Fruit fly (Drosophila melanogaster) whole organism, wandering third instar larva: ENCODE data around the gene CG3662.

ENCODE experiments used
- Abd-B ChIP-seq: fragments of >200 bp; optimal IDR thresholded peaks from 2 replicates; lab custom pipeline; 2017; ENCODE audit warnings: missing biosample characterization, missing genetic modification characterization
- CG9705 ChIP-seq: fragments of 200-800 bp; sonication (Bioruptor generic); optimal IDR thresholded peaks from 2 replicates; lab custom pipeline; 2018; ENCODE audit warnings: missing biosample characterization, mild to moderate bottlenecking, missing genetic modification characterization
- CrebA ChIP-seq: fragments of 200-800 bp; sonication (Bioruptor generic); optimal IDR thresholded peaks from 2 replicates; lab custom pipeline; 2016; ENCODE audit warnings: missing biosample characterization, mild to moderate bottlenecking, missing genetic modification characterization, borderline replicate concordance
- Dfd ChIP-seq: fragments of >200 bp; optimal IDR thresholded peaks from 2 replicates; lab custom pipeline; 2017; ENCODE audit warnings: missing biosample characterization, missing genetic modification characterization
- Dif ChIP-seq: fragments of 200-275, 200-300 bp; sonication (Bioruptor generic); optimal IDR thresholded peaks from 2 replicates; lab custom pipeline; 2018; ENCODE audit warnings: missing biosample characterization, missing genetic modification characterization; ENCODE audit not compliant: partially characterized antibody
- GATAd ChIP-seq: sonication (Bioruptor generic); optimal IDR thresholded peaks from 2 replicates; lab custom pipeline; 2016; ENCODE audit warnings: missing biosample characterization, missing genetic modification characterization
- HLH106 ChIP-seq: fragments of 200-800 bp; optimal IDR thresholded peaks from 3 replicates; lab custom pipeline; 2019; ENCODE audit warnings: missing biosample characterization, mild to moderate bottlenecking, missing genetic modification characterization, moderate library complexity
- Hnf4 ChIP-seq: fragments of 200-800 bp; sonication (Bioruptor generic); optimal IDR thresholded peaks from 2 replicates; lab custom pipeline; 2016; ENCODE audit warnings: missing biosample characterization, mild to moderate bottlenecking, missing genetic modification characterization
- Hr78 ChIP-seq: fragments of >200 bp; optimal IDR thresholded peaks from 2 replicates; lab custom pipeline; 2017; ENCODE audit warnings: missing biosample characterization, missing genetic modification characterization
- Hr83 ChIP-seq: fragments of 200-300 bp; sonication (Bioruptor generic); optimal IDR thresholded peaks from 2 replicates; lab custom pipeline; 2016; ENCODE audit warnings: missing biosample characterization, mild to moderate bottlenecking, missing genetic modification characterization, moderate library complexity; ENCODE audit not compliant: poor library complexity, severe bottlenecking
- Myc ChIP-seq: fragments of >200 bp; optimal IDR thresholded peaks from 2 replicates; lab custom pipeline; 2017
- N ChIP-seq: fragments of >200 bp; optimal IDR thresholded peaks from 2 replicates; lab custom pipeline; 2018; ENCODE audit warnings: missing biosample characterization, missing external identifiers, missing genetic modification characterization
- OdsH ChIP-seq: fragments of 200-800 bp; sonication (Bioruptor generic); optimal IDR thresholded peaks from 2 replicates; lab custom pipeline; 2016; ENCODE audit warnings: missing biosample characterization, mild to moderate bottlenecking, missing genetic modification characterization
- Rel ChIP-seq, 2 experiments: fragments of 200-800 bp; sonication (Bioruptor generic) in 1 of 2; optimal IDR thresholded peaks; 2 replicates in 1 of 2; 3 replicates in 1 of 2; lab custom pipeline; 2016 to 2019; ENCODE audit warnings: mild to moderate bottlenecking in 2 of 2, missing biosample characterization in 2 of 2, missing genetic modification characterization in 2 of 2, moderate library complexity in 1 of 2
- Sp1 ChIP-seq: fragments of 200-800 bp; sonication (Bioruptor generic); optimal IDR thresholded peaks from 3 replicates; lab custom pipeline; 2019; ENCODE audit warnings: missing biosample characterization, mild to moderate bottlenecking, missing genetic modification characterization, moderate library complexity
- br ChIP-seq: fragments of 200-800 bp; sonication (Bioruptor generic); optimal IDR thresholded peaks from 2 replicates; lab custom pipeline; 2016; ENCODE audit warnings: missing biosample characterization, missing genetic modification characterization
- brk ChIP-seq: fragments of 200-800 bp; sonication (Bioruptor generic); optimal IDR thresholded peaks from 2 replicates; lab custom pipeline; 2016; ENCODE audit warnings: missing biosample characterization, mild to moderate bottlenecking, missing genetic modification characterization
- dl ChIP-seq, 2 experiments: fragments of 175-275, 200-275 bp in 1 of 2; fragments of 200-275 bp in 1 of 2; sonication (Bioruptor generic); optimal IDR thresholded peaks; lab custom pipeline; 2018; ENCODE audit warnings: mild to moderate bottlenecking in 2 of 2, missing biosample characterization in 2 of 2, missing genetic modification characterization in 2 of 2, moderate library complexity in 2 of 2; ENCODE audit not compliant: partially characterized antibody in 2 of 2, insufficient read depth in 1 of 2
- dmrt93B ChIP-seq: fragments of 200-800 bp; sonication (Bioruptor generic); optimal IDR thresholded peaks from 2 replicates; lab custom pipeline; 2018; ENCODE audit warnings: missing biosample characterization, mild to moderate bottlenecking, missing genetic modification characterization
- dsf ChIP-seq: sonication (Bioruptor generic); optimal IDR thresholded peaks from 2 replicates; lab custom pipeline; 2016; ENCODE audit warnings: missing biosample characterization, missing genetic modification characterization, borderline replicate concordance
- foxo ChIP-seq, 2 experiments: fragments of 200-800 bp; sonication (Bioruptor generic); optimal IDR thresholded peaks; 2 replicates in 1 of 2; 3 replicates in 1 of 2; lab custom pipeline; 2016 to 2017; ENCODE audit warnings: missing biosample characterization in 2 of 2, missing genetic modification characterization in 2 of 2
- fru ChIP-seq: fragments of 200-800 bp; sonication (Bioruptor generic); optimal IDR thresholded peaks from 3 replicates; lab custom pipeline; 2016; ENCODE audit warnings: missing biosample characterization, mild to moderate bottlenecking, missing genetic modification characterization
- jim ChIP-seq: fragments of 175-275, 200-325 bp; sonication (Bioruptor generic); optimal IDR thresholded peaks from 2 replicates; lab custom pipeline; 2016; ENCODE audit warnings: missing biosample characterization, mild to moderate bottlenecking, missing genetic modification characterization
- pan ChIP-seq: fragments of >200 bp; optimal IDR thresholded peaks from 2 replicates; lab custom pipeline; 2017
- psq ChIP-seq: fragments of 200-800 bp; sonication (Bioruptor generic); optimal IDR thresholded peaks from 3 replicates; lab custom pipeline; 2017; ENCODE audit warnings: missing biosample characterization, mild to moderate bottlenecking, missing genetic modification characterization, moderate library complexity
- rgr ChIP-seq: fragments of 200-800 bp; sonication (Bioruptor generic); optimal IDR thresholded peaks from 3 replicates; lab custom pipeline; 2016; ENCODE audit warnings: missing biosample characterization, mild to moderate bottlenecking, missing genetic modification characterization
- sage ChIP-seq: fragments of 200-800 bp; sonication (Bioruptor generic); optimal IDR thresholded peaks from 2 replicates; lab custom pipeline; 2016; ENCODE audit warnings: missing biosample characterization, mild to moderate bottlenecking, missing genetic modification characterization
- sv ChIP-seq: fragments of 200-800 bp; sonication (Bioruptor generic); optimal IDR thresholded peaks from 3 replicates; lab custom pipeline; 2016; ENCODE audit warnings: missing biosample characterization, missing genetic modification characterization
- tai ChIP-seq: sonication (Bioruptor generic); optimal IDR thresholded peaks from 2 replicates; lab custom pipeline; 2016; ENCODE audit warnings: missing biosample characterization, missing genetic modification characterization
- usp ChIP-seq: fragments of >200 bp; optimal IDR thresholded peaks from 2 replicates; lab custom pipeline; 2017; ENCODE audit warnings: missing biosample characterization, missing genetic modification characterization
- woc ChIP-seq: sonication (Bioruptor generic); optimal IDR thresholded peaks from 2 replicates; lab custom pipeline; 2016; ENCODE audit warnings: missing biosample characterization, mild to moderate bottlenecking, missing genetic modification characterization

The CG3662 gene

dm6 chr2L:780851-781250, 40.2 kb upstream of the CG3662 start:
- TF ChIP-seq dsf (GFP tag; lab: Kevin White, UChicago) (no peak), woc (GFP tag; lab: Kevin White, UChicago) (no peak), tai (GFP tag; lab: Kevin White, UChicago) (no peak), psq (GFP tag; lab: Kevin White, UChicago) (no peak)

- TF ChIP-seq psq (GFP tag; lab: Kevin White, UChicago) (no peak), br (GFP tag; lab: Kevin White, UChicago) (no peak), foxo (GFP tag; optimal IDR thresholded peaks at IDR 0.05; lab: Kevin White, UChicago) (no peak), Abd-B (GFP tag; lab: Kevin White, UChicago) (no peak), Hnf4 (GFP tag; lab: Kevin White, UChicago) (no peak), OdsH (GFP tag; lab: Kevin White, UChicago) (no peak), dl (GFP tag; optimal IDR thresholded peaks at IDR 0.05; lab: Kevin White, UChicago; ENCODE audit: insufficient read depth in 1 of 2, partially characterized antibody in 2 of 2) (no peak), pan (lab: Kevin White, UChicago) (no peak), CG9705 (no peak), Dfd (GFP tag; lab: Kevin White, UChicago) (no peak), GATAd (GFP tag; lab: Kevin White, UChicago) (no peak), N (GFP tag; lab: Kevin White, UChicago) (no peak), woc (GFP tag; lab: Kevin White, UChicago) (no peak), HLH106 (tag; lab: Kevin White, UChicago) (no peak)
These were observed 37.1 kb upstream of the CG3662 start, which contains the start of gene CG3544 for dm6 chr2L:784036-784435. CG3544 (plus strand) TSS chr2L:784336.

dm6 chr2L:789966-790365, 31.1 kb upstream of the CG3662 start:
- TF ChIP-seq brk (no peak), fru (GFP tag; lab: Kevin White, UChicago) (no peak), rgr (GFP tag; lab: Kevin White, UChicago) (no peak), CrebA (no peak)
- TF ChIP-seq, all 38 proteins: peak for 0

- TF ChIP-seq Dif (GFP tag; lab: Kevin White, UChicago), result no peak
- TF ChIP-seq jim (GFP tag; lab: Kevin White, UChicago), result no peak
- no peak for TF ChIP-seq usp (GFP tag; lab: Kevin White, UChicago)
- no peak for TF ChIP-seq N (GFP tag; lab: Kevin White, UChicago)
- no peak for TF ChIP-seq HLH106 (tag; lab: Kevin White, UChicago)
- no peak for TF ChIP-seq Hr83 (GFP tag; lab: Kevin White, UChicago)
- no peak for TF ChIP-seq sv (GFP tag; lab: Kevin White, UChicago)
- no peak for TF ChIP-seq CrebA
- no peak for TF ChIP-seq Hr78
These were observed 30.4 kb upstream of the CG3662 start, which contains the start of gene Pkg21D for dm6 chr2L:790698-791097. Pkg21D (minus strand) TSS chr2L:790798.

dm6 chr2L:810277-810676, 10.8 kb upstream of the CG3662 start, which contains the start of gene Nnf1b:
Nnf1b (plus strand) TSS chr2L:810577.
- no peak for TF ChIP-seq Hr78
- no peak for TF ChIP-seq fru (GFP tag; lab: Kevin White, UChicago)
- no peak for TF ChIP-seq Abd-B (GFP tag; lab: Kevin White, UChicago)
- TF ChIP-seq Myc (lab: Kevin White, UChicago), result no peak
- TF ChIP-seq Hnf4 (GFP tag; lab: Kevin White, UChicago), result no peak
- TF ChIP-seq N (GFP tag; lab: Kevin White, UChicago), result no peak
- TF ChIP-seq CG9705, result no peak
- TF ChIP-seq Sp1 (GFP tag; lab: Kevin White, UChicago), result no peak
- no peak for TF ChIP-seq HLH106 (tag; lab: Kevin White, UChicago)
- TF ChIP-seq dmrt93B (GFP tag; lab: Kevin White, UChicago), result no peak
- no peak for TF ChIP-seq Dif (GFP tag; lab: Kevin White, UChicago)
- TF ChIP-seq OdsH (GFP tag; lab: Kevin White, UChicago), result no peak
- TF ChIP-seq pan (lab: Kevin White, UChicago), result no peak

- TF ChIP-seq Rel (GFP tag; optimal IDR thresholded peaks at IDR 0.05; lab: Kevin White, UChicago) (no peak), Rel (tag; optimal IDR thresholded peaks at IDR 0.05; lab: Kevin White, UChicago) (peak; percentile 9), foxo (GFP tag; optimal IDR thresholded peaks at IDR 0.05; lab: Kevin White, UChicago) (no peak), sage (no peak), dl (GFP tag; optimal IDR thresholded peaks at IDR 0.05; lab: Kevin White, UChicago; ENCODE audit: insufficient read depth in 1 of 2, partially characterized antibody in 2 of 2) (no peak)
These were observed 9.7 kb upstream of the CG3662 start, which contains the start of gene Dbp21E2 for dm6 chr2L:811405-811804. Dbp21E2 (plus strand) TSS chr2L:811584.
